Fruit fly (Drosophila melanogaster) whole organism, larva: ENCODE data around the gene CG5909.

ENCODE experiments used
- noc ChIP-seq: fragments of 200-800 bp; sonication (Bioruptor generic); optimal IDR thresholded peaks from 3 replicates; lab custom pipeline; 2019; ENCODE audit warnings: missing biosample characterization, mild to moderate bottlenecking, missing genetic modification characterization, moderate library complexity

CG5909 gene

DNA sequence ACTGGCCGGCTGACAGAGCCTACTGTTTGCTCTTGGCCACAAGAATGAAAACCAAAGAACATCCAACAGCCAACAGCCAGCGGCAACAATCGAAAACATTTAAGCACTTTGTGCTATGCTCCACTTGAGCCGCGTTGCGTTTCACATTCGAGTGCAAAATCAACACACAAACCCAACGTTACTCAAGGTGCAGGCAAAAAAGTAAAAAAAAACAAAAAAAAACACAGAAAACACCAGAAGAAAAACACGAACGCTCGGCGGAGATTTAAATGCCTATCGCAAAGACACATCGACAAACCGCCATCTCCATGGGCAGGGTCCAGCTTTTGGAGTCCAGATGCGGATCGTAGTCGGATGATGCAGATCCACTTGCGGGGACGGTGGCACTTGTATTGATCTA is 42.9 kb downstream of the CG5909 start:
- TF ChIP-seq noc (tag; lab: Kevin White, UChicago) = no peak

DNA sequence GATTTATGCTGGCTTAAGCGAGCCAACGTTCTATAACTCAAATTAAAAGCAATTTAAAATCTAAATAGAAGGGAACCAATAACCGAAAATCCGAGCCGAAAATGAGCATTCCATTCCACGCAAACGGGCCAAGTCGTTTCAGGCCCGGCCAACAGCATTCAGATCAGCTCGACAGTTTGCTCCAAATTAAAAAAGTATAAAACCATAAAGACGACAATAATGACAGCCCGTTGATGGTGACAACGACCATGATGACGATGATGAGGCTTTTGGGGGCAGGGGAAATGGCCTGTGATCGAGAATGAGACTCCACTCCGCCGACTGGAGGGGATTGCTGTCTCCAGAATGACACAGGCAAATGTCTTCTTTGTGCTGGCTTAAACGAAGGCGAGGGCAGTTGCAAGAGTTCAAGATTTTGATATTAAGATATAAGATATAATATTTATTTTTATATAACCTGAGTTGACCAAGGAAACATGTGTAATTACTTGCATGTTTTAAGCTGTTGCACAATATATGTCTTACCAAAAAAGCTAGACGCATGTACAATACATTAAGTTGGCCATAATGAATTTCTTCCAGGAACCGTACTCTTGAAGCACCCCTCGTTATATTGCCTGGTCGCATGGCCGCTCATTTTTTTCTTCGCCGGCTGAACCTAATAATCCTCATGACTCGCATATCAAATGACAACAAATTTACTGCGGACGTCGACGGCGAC is 43.9 kb downstream of the CG5909 start:
- peak; percentile 50 for TF ChIP-seq noc (tag; lab: Kevin White, UChicago)

DNA sequence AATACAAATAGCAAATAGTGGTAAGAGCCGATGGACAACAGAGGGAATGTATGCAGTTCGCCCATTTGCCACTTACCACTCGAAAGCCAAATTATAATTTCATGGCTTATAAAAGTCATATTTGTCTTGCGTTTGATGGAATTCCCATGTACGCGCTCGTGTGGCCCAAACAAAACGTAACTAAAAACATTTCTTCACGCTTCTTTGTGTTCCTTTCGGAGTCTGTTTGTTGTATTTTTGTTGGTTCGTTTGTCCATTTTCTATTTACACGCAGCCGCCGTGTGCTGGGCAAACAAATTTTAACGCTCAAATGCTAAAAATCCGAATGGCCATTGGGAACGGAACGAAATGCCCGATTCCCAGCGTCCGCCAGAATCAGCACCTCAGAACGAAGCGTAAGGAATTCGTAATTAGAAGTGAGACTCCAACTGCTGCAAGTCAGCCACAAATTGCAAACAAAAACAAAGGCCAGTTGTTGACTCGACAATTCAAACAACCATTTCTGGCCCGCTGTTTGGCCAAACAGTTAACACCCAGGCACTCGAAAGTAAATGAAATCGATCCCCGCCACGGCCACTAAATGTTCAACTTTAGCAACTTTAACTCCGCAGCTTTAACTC is 47.9 kb downstream of the CG5909 start:
- no peak for TF ChIP-seq noc (tag; lab: Kevin White, UChicago)

DNA sequence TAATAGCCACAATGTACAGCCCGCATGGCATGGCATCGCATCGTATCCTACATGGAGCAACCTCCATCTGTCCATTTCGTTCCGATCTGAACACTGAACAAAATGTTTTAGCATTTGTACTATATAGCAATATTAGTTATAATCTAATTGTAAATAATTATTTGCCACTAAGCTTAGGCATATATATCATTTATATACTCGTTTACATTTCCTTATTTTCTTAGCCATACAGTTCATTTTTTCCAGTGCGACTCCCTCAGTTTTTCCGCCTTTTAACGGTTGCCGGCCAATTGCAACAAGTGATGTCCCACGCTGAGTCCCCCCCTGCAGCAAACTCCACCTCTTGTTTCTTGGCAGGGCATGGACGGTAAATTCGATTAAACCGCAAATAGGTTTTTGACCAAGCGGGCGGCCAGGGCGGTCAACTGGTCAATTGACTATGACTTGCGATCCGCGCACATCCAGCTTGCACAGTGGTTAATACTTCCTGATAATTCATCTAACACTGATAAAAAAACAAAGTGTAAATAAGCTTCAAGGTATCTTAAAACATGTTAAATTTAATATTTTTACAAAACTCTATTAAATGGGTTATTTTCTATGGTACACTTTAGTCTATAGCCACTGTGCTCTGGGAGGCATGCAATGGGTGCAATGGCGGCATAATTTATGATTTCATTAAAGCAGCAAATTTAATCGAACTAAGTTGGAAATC is 48.8 kb downstream of the CG5909 start:
- no peak for TF ChIP-seq noc (tag; lab: Kevin White, UChicago)
